Worm (Caenorhabditis elegans): ENCODE measurements around the gene ldh-1.
A peak's percentile ranks its signal among the peaks of the same experiment; 100 is the strongest.

ldh-1 gene

ce11 chrII:11726470-11727106 lies 2.6 kb downstream of the ldh-1 start, which contains the start of gene F13D12.5 (continued):
- no peak for TF ChIP-seq cebp-1 (GFP tag; IDR thresholded peaks at IDR 0.05)
- peak; percentile 14 for TF ChIP-seq cebp-1 (tag; optimal IDR thresholded peaks at IDR 0.05)
- TF ChIP-seq F10E7.11 (tag; optimal IDR thresholded peaks at IDR 0.05): no peak
- peak; percentile 95 for TF ChIP-seq F33H1.4 (GFP tag; IDR thresholded peaks at IDR 0.05)
- TF ChIP-seq zim-3 (tag; optimal IDR thresholded peaks at IDR 0.05): peak; percentile 44
- no peak for TF ChIP-seq tlf-1 (GFP tag; optimal IDR thresholded peaks at IDR 0.05)
- peak; percentile 94 for TF ChIP-seq lsl-1 (GFP tag; optimal IDR thresholded peaks at IDR 0.05)
- peak; percentile 86 for TF ChIP-seq egrh-3 (GFP tag; IDR thresholded peaks at IDR 0.05)
- TF ChIP-seq mxl-1 (tag; optimal IDR thresholded peaks at IDR 0.05): no peak
- TF ChIP-seq F37B4.10 (GFP tag; IDR thresholded peaks at IDR 0.05): no peak
- no peak for TF ChIP-seq snpc-4 (GFP tag; optimal IDR thresholded peaks at IDR 0.05)
- peak in 1 of 4 experiments; percentile 1 for TF ChIP-seq snpc-4 (tag; optimal IDR thresholded peaks at IDR 0.05)
- peak; percentile 43 for TF ChIP-seq dox-1 (GFP tag; IDR thresholded peaks at IDR 0.05)
- TF ChIP-seq ztf-18 (tag; optimal IDR thresholded peaks at IDR 0.05): peak; percentile 6
- no peak for TF ChIP-seq ztf-28 (GFP tag; IDR thresholded peaks at IDR 0.05)
- peak; percentile 35; the same call in 1 of the 2 replicates for TF ChIP-seq B0019.2 (GFP tag; conservative IDR thresholded peaks at IDR 0.05)
- TF ChIP-seq ZK185.1 (tag; optimal IDR thresholded peaks at IDR 0.05; ENCODE audit: poor library complexity, severe bottlenecking): no peak
- TF ChIP-seq lin-35 (GFP tag; optimal IDR thresholded peaks at IDR 0.05): peak in 2 of 3 experiments; percentile 5 to 52
- no peak for TF ChIP-seq lag-1 (GFP tag; IDR thresholded peaks at IDR 0.05)

DNA sequence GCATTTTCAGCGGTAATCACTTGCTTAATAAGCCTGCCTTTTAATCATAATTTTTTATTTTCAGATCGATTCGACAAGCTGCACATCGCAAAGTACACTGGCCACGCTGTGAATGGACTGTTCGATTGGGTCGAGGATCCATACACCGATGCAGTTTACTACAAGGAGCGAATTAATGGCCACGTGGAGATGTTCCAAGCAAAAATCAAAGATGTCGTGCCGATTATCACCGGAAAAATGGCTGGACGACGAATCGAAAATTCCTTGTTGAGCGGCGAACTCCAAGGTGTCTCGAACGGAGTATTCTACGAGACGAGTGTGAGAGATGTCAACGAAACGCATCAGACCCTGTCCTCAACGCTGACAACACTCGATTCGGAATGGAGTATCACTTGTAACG lies 3.4 kb downstream of the ldh-1 start:
- no peak for TF ChIP-seq ekl-4 (GFP tag; IDR thresholded peaks at IDR 0.05)
- TF ChIP-seq lag-1 (GFP tag; IDR thresholded peaks at IDR 0.05): no peak
- TF ChIP-seq F49E8.2 (tag; optimal IDR thresholded peaks at IDR 0.05; ENCODE audit: insufficient read depth): no peak
- no peak for TF ChIP-seq F55B11.4 (tag; optimal IDR thresholded peaks at IDR 0.05; ENCODE audit: borderline replicate concordance, insufficient read depth)
- no peak for TF ChIP-seq ztf-25 (GFP tag; IDR thresholded peaks at IDR 0.05)
- TF ChIP-seq T26A5.8 (tag; optimal IDR thresholded peaks at IDR 0.05): no peak
- TF ChIP-seq C06A6.2 (GFP tag; conservative IDR thresholded peaks at IDR 0.05): no peak
- no peak for TF ChIP-seq D2030.7 (GFP tag; IDR thresholded peaks at IDR 0.05)
- no peak for TF ChIP-seq egl-18 (GFP tag; IDR thresholded peaks at IDR 0.05)
- no peak for TF ChIP-seq ztf-6 (GFP tag; IDR thresholded peaks at IDR 0.05)
- no peak for TF ChIP-seq nhr-90 (tag; optimal IDR thresholded peaks at IDR 0.05)
- no peak for TF ChIP-seq F33H1.4 (GFP tag; IDR thresholded peaks at IDR 0.05)
- TF ChIP-seq dox-1 (GFP tag; IDR thresholded peaks at IDR 0.05): no peak
- no peak for TF ChIP-seq repo-1 (tag; optimal IDR thresholded peaks at IDR 0.05)
- TF ChIP-seq F57A8.1 (GFP tag; optimal IDR thresholded peaks at IDR 0.05): no peak
- no peak for TF ChIP-seq unc-62 (GFP tag; optimal IDR thresholded peaks at IDR 0.05)
- TF ChIP-seq somi-1 (GFP tag; optimal IDR thresholded peaks at IDR 0.05): no peak
- TF ChIP-seq hmg-1.2 (GFP tag; IDR thresholded peaks at IDR 0.05): no peak

ce11 chrII:11728545-11729105 lies 4.6 kb downstream of the ldh-1 start, which contains the start of gene alh-8:
TSS of gene alh-8 (plus strand) at chrII:11729055.
- TF ChIP-seq rcor-1 (GFP tag; IDR thresholded peaks at IDR 0.05) (peak; percentile 36; the same call in 1 of the 2 replicates), die-1 (tag; optimal IDR thresholded peaks at IDR 0.05) (peak; percentile 42), Y79H2A.3 (GFP tag; conservative IDR thresholded peaks at IDR 0.05) (no peak), F10E7.11 (tag; optimal IDR thresholded peaks at IDR 0.05) (peak; percentile 51), dpl-1 (GFP tag; optimal IDR thresholded peaks at IDR 0.05) (no peak), pbrm-1 (GFP tag; IDR thresholded peaks at IDR 0.05) (0 out of 2 replicates have a peak, but pooled peaks have one; percentile 9), dpff-1 (tag; optimal IDR thresholded peaks at IDR 0.05) (no peak), tbp1 (GFP tag; optimal IDR thresholded peaks at IDR 0.05) (peak; percentile 43), madf-3 (GFP tag; IDR thresholded peaks at IDR 0.05) (peak; percentile 80), F23B12.7 (tag; optimal IDR thresholded peaks at IDR 0.05; ENCODE audit: insufficient read depth) (no peak), somi-1 (GFP tag; optimal IDR thresholded peaks at IDR 0.05) (peak; percentile 68), Y53G8AR.9 (GFP tag; conservative IDR thresholded peaks at IDR 0.05) (peak; percentile 33; the same call in 1 of the 2 replicates), cebp-1 (GFP tag; IDR thresholded peaks at IDR 0.05) (no peak; the same call in 1 of the 2 replicates), cebp-1 (tag; optimal IDR thresholded peaks at IDR 0.05) (peak; percentile 61), D2030.7 (GFP tag; IDR thresholded peaks at IDR 0.05) (0 out of 2 replicates have a peak, but pooled peaks have one; percentile 14), ztf-26 (tag; optimal IDR thresholded peaks at IDR 0.05) (peak; percentile 40), ztf-18 (tag; optimal IDR thresholded peaks at IDR 0.05) (peak; percentile 10)
